Worm (Caenorhabditis elegans): ENCODE data around the gene srh-248.
"Not testable (repeated sequence)": the region's sequence is repeated elsewhere in the genome, so short reads cannot be mapped to it uniquely, and the experiment has no call there.

srh-248 gene

ce11 chrV:2985309-2985708 lies 30.1 kb upstream of the srh-248 start, which contains the start of gene srw-139:
Gene srw-139 (minus strand): TSS chrV:2985409.
- TF ChIP-seq nfya-1 (tag; optimal IDR thresholded peaks at IDR 0.05) (no peak), unc-42 (tag; optimal IDR thresholded peaks at IDR 0.05) (no peak), ceh-2 (tag; optimal IDR thresholded peaks at IDR 0.05) (no peak), ceh-30 (tag; optimal IDR thresholded peaks at IDR 0.05) (no peak), mec-3 (tag; optimal IDR thresholded peaks at IDR 0.05; ENCODE audit: borderline replicate concordance) (no peak), pqm-1 (tag; optimal IDR thresholded peaks at IDR 0.05) (no peak), sox-4 (tag; optimal IDR thresholded peaks at IDR 0.05) (no peak), npax-4 (tag; optimal IDR thresholded peaks at IDR 0.05) (no peak), pros-1 (tag; optimal IDR thresholded peaks at IDR 0.05) (no peak), fkh-10 (GFP tag; optimal IDR thresholded peaks at IDR 0.05) (no peak), odd-2 (tag; optimal IDR thresholded peaks at IDR 0.05) (no peak), ama-1 (optimal IDR thresholded peaks at IDR 0.05) (no peak), unc-55 (GFP tag; optimal IDR thresholded peaks at IDR 0.05) (no peak), unc-86 (tag; optimal IDR thresholded peaks at IDR 0.05) (no peak), hlh-6 (tag; optimal IDR thresholded peaks at IDR 0.05) (no peak), ref-2 (tag; optimal IDR thresholded peaks at IDR 0.05) (no peak)

ce11 chrV:2983351-2983750 lies 28.1 kb upstream of the srh-248 start, which contains the start of gene srw-117:
Gene srw-117 (minus strand): TSS chrV:2983451.
- TF ChIP-seq C38D4.7 (GFP tag; optimal IDR thresholded peaks at IDR 0.05) (no peak), ceh-9 (tag; optimal IDR thresholded peaks at IDR 0.05) (no peak), Y22D7AL.16 (tag; optimal IDR thresholded peaks at IDR 0.05) (no peak), dmd-4 (tag; optimal IDR thresholded peaks at IDR 0.05; ENCODE audit: borderline replicate concordance) (no peak), tbx-7 (tag; optimal IDR thresholded peaks at IDR 0.05) (no peak), dve-1 (tag; optimal IDR thresholded peaks at IDR 0.05) (no peak), mec-3 (tag; optimal IDR thresholded peaks at IDR 0.05; ENCODE audit: borderline replicate concordance) (no peak), eyg-1 (tag; optimal IDR thresholded peaks at IDR 0.05) (no peak), ahr-1 (tag; optimal IDR thresholded peaks at IDR 0.05) (no peak), che-1 (tag; optimal IDR thresholded peaks at IDR 0.05) (no peak), elt-4 (tag; optimal IDR thresholded peaks at IDR 0.05) (no peak), hlh-15 (tag; optimal IDR thresholded peaks at IDR 0.05) (no peak), ceh-14 (tag; optimal IDR thresholded peaks at IDR 0.05) (no peak), C08G9.2 (tag; optimal IDR thresholded peaks at IDR 0.05) (no peak), K09A11.1 (tag; optimal IDR thresholded peaks at IDR 0.05; ENCODE audit: insufficient read depth) (no peak), odd-2 (tag; optimal IDR thresholded peaks at IDR 0.05) (no peak)

ce11 chrV:2979978-2980377 lies 24.7 kb upstream of the srh-248 start, which contains the start of gene srw-118:
Gene srw-118 (minus strand): TSS chrV:2980078.
- TF ChIP-seq ceh-6 (GFP tag; optimal IDR thresholded peaks at IDR 0.05) (no peak), F13H6.1 (tag; optimal IDR thresholded peaks at IDR 0.05) (no peak)

- TF ChIP-seq nhr-232 (tag; optimal IDR thresholded peaks at IDR 0.05) (no peak), ceh-34 (tag; optimal IDR thresholded peaks at IDR 0.05) (no peak), ceh-9 (tag; optimal IDR thresholded peaks at IDR 0.05) (no peak), unc-86 (tag; optimal IDR thresholded peaks at IDR 0.05) (no peak), unc-55 (GFP tag; optimal IDR thresholded peaks at IDR 0.05) (no peak), fkh-10 (GFP tag; optimal IDR thresholded peaks at IDR 0.05) (no peak)
Measured at ce11 chrV:2976287-2976686, 21.0 kb upstream of the srh-248 start, which contains the start of gene srw-124. Gene srw-124 (plus strand): TSS chrV:2976587.

- TF ChIP-seq hlh-30 (tag; optimal IDR thresholded peaks at IDR 0.05; ENCODE audit: insufficient read depth); pqm-1 (tag; optimal IDR thresholded peaks at IDR 0.05); pha-4 (tag; optimal IDR thresholded peaks at IDR 0.05): not testable (repeated sequence)
Measured at ce11 chrV:2975285-2975684, 20.0 kb upstream of the srh-248 start, which contains the start of gene srw-123. Gene srw-123 (minus strand): TSS chrV:2975385.

Data from whole organism, late embryonic.